Worm (Caenorhabditis elegans): ENCODE measurements around the gene C24H10.2.

- TF ChIP-seq flt-1 (GFP tag; IDR thresholded peaks at IDR 0.05) (no peak), ama-1 (optimal IDR thresholded peaks at IDR 0.05) (no peak), ceh-13 (GFP tag; optimal IDR thresholded peaks at IDR 0.05) (no peak), B0310.2 (tag; optimal IDR thresholded peaks at IDR 0.05) (no peak), scrt-1 (GFP tag; IDR thresholded peaks at IDR 0.05) (no peak), ets-7 (tag; optimal IDR thresholded peaks at IDR 0.05) (no peak), aly-1 (tag; optimal IDR thresholded peaks at IDR 0.05) (no peak), F13C5.2 (tag; optimal IDR thresholded peaks at IDR 0.05) (no peak), hnd-1 (tag; optimal IDR thresholded peaks at IDR 0.05) (no peak), tbx-11 (GFP tag; IDR thresholded peaks at IDR 0.05) (no peak), ceh-36 (tag; optimal IDR thresholded peaks at IDR 0.05) (no peak), sea-1 (GFP tag; conservative IDR thresholded peaks at IDR 0.05) (no peak), hmbx-1 (tag; optimal IDR thresholded peaks at IDR 0.05) (no peak)
These were observed 24.4 kb upstream of the C24H10.2 start for ce11 chrX:5040038-5040437.

Data from whole organism, early embryonic.